Fruit fly (Drosophila melanogaster) Kc167 (cell line): ENCODE data around the gene CG7044.

Experiments
- Myc ChIP-seq: fragments of >200 bp; optimal IDR thresholded peaks from 2 replicates; lab custom pipeline; 2017; ENCODE audit warnings: missing external identifiers
- Sin3A ChIP-seq: fragments of >200 bp; optimal IDR thresholded peaks from 2 replicates; lab custom pipeline; 2018; ENCODE audit warnings: missing external identifiers
- h ChIP-seq: fragments of >200 bp; optimal IDR thresholded peaks from 3 replicates; lab custom pipeline; 2018; ENCODE audit warnings: missing external identifiers
- insv ChIP-seq: fragments of >200 bp; optimal IDR thresholded peaks from 3 replicates; lab custom pipeline; 2018; ENCODE audit warnings: missing external identifiers
- psq ChIP-seq: fragments of >200 bp; optimal IDR thresholded peaks from 2 replicates; lab custom pipeline; 2017; ENCODE audit warnings: missing external identifiers
- ttk ChIP-seq: sonication (Bioruptor generic); optimal IDR thresholded peaks from 2 replicates; lab custom pipeline; 2017; ENCODE audit warnings: missing external identifiers

- TF ChIP-seq Sin3A (lab: Kevin White, UChicago) (no peak), h (no peak), psq (lab: Kevin White, UChicago) (no peak), ttk (lab: Kevin White, UChicago) (no peak), Myc (lab: Kevin White, UChicago) (no peak), insv (lab: Kevin White, UChicago) (no peak)
These were observed 36.8 kb upstream of the CG7044 start, which contains the start of gene meigo for dm6 chr3R:21138220-21138754.
